Fruit fly (Drosophila melanogaster) whole organism, embryonic: ENCODE data around the gene ATbp.

Source experiments
- Antp ChIP-seq: fragments of 200-800 bp; sonication (Bioruptor generic); optimal IDR thresholded peaks from 3 replicates; lab custom pipeline; 2016; ENCODE audit warnings: missing biosample characterization, missing genetic modification characterization
- Atf3 ChIP-seq: fragments of 200-800 bp; sonication (Bioruptor generic); optimal IDR thresholded peaks from 3 replicates; lab custom pipeline; 2016; ENCODE audit warnings: missing biosample characterization, missing genetic modification characterization
- Bdp1 ChIP-seq: fragments of 200-800 bp; sonication (Bioruptor generic); optimal IDR thresholded peaks from 3 replicates; lab custom pipeline; 2016; ENCODE audit warnings: missing biosample characterization, missing genetic modification characterization
- Bteb2 ChIP-seq: fragments of 200-800 bp; sonication (Bioruptor generic); optimal IDR thresholded peaks from 2 replicates; lab custom pipeline; 2016; ENCODE audit warnings: missing biosample characterization, missing genetic modification characterization
- CG10209 ChIP-seq: fragments of 200-800 bp; sonication (Bioruptor generic); optimal IDR thresholded peaks from 3 replicates; lab custom pipeline; 2017; ENCODE audit warnings: missing biosample characterization, mild to moderate bottlenecking, missing genetic modification characterization, missing genetic modification reagents
- CG10366 ChIP-seq: fragments of 200-800 bp; sonication (Bioruptor generic); IDR thresholded peaks from 2 replicates; pipeline ENCODE4 v1.3.6; 2022; ENCODE audit warnings: missing biosample characterization, missing genetic modification characterization
- CG1233 ChIP-seq: fragments of 200-800 bp; sonication (Bioruptor generic); optimal IDR thresholded peaks from 4 replicates; lab custom pipeline; 2018; ENCODE audit warnings: missing biosample characterization, mild to moderate bottlenecking, missing genetic modification characterization
- CG13123 ChIP-seq: fragments of 200-800 bp; sonication (Bioruptor generic); optimal IDR thresholded peaks from 2 replicates; lab custom pipeline; 2016; ENCODE audit warnings: missing biosample characterization, missing genetic modification characterization
- CG13624 ChIP-seq: fragments of 200-800 bp; sonication (Bioruptor generic); optimal IDR thresholded peaks from 2 replicates; lab custom pipeline; 2016; ENCODE audit warnings: missing biosample characterization, missing genetic modification characterization
- CG14441 ChIP-seq: fragments of 200-800 bp; sonication (Bioruptor generic); IDR thresholded peaks from 2 replicates; pipeline ENCODE4 v1.3.6; 2022; ENCODE audit warnings: missing biosample characterization, missing genetic modification characterization
- CG14860 ChIP-seq: fragments of 200-800 bp; sonication (Bioruptor generic); IDR thresholded peaks from 3 replicates; pipeline ENCODE4 v1.3.6; 2022; ENCODE audit warnings: missing biosample characterization, missing genetic modification characterization; ENCODE audit not compliant: partially characterized antibody
- CG1603 ChIP-seq: fragments of 200-800 bp; sonication (Bioruptor generic); optimal IDR thresholded peaks from 2 replicates; lab custom pipeline; 2019; ENCODE audit warnings: missing biosample characterization, mild to moderate bottlenecking, missing genetic modification characterization, moderate library complexity
- CG2889 ChIP-seq: fragments of 200-800 bp; sonication (Bioruptor generic); IDR thresholded peaks from 3 replicates; pipeline ENCODE4 v1.3.6; 2022; ENCODE audit warnings: missing biosample characterization, missing genetic modification characterization
- CG30020 ChIP-seq: fragments of 200-800 bp; optimal IDR thresholded peaks from 2 replicates; lab custom pipeline; 2019; ENCODE audit warnings: missing biosample characterization, mild to moderate bottlenecking, missing genetic modification characterization, moderate library complexity
- CG4328 ChIP-seq: fragments of 200-800 bp; sonication (Bioruptor generic); optimal IDR thresholded peaks from 3 replicates; lab custom pipeline; 2017; ENCODE audit warnings: missing biosample characterization, missing genetic modification reagents, missing genetic modification characterization
- CG4404 ChIP-seq: fragments of 200-800 bp; sonication (Bioruptor generic); IDR thresholded peaks from 2 replicates; pipeline ENCODE4 v1.3.6; 2022; ENCODE audit warnings: missing biosample characterization, missing genetic modification characterization
- CG5245 ChIP-seq: fragments of 200-800 bp; sonication (Bioruptor generic); optimal IDR thresholded peaks from 3 replicates; lab custom pipeline; 2016; ENCODE audit warnings: missing biosample characterization, missing genetic modification characterization
- CG6765 ChIP-seq: fragments of 200-800 bp; sonication (Bioruptor generic); optimal IDR thresholded peaks from 3 replicates; lab custom pipeline; 2017; ENCODE audit warnings: missing biosample characterization, mild to moderate bottlenecking, missing genetic modification characterization
- CG7928 ChIP-seq: fragments of 200-800 bp; sonication (Bioruptor generic); optimal IDR thresholded peaks from 2 replicates; lab custom pipeline; 2017; ENCODE audit warnings: missing biosample characterization, mild to moderate bottlenecking, missing genetic modification characterization
- CG8290 ChIP-seq, 3 experiments: fragments of 200-800 bp; sonication (Bioruptor generic); optimal IDR thresholded peaks; 2 replicates each; lab custom pipeline; 2016 to 2019; ENCODE audit warnings: missing biosample characterization in 3 of 3, missing genetic modification characterization in 3 of 3, mild to moderate bottlenecking in 2 of 3, moderate library complexity in 1 of 3
- CG8944 ChIP-seq: fragments of 200-800 bp; sonication (Bioruptor generic); optimal IDR thresholded peaks from 3 replicates; lab custom pipeline; 2016; ENCODE audit warnings: missing biosample characterization, missing genetic modification characterization
- Fer3 ChIP-seq: fragments of 200-800 bp; sonication (Bioruptor generic); optimal IDR thresholded peaks from 2 replicates; lab custom pipeline; 2018; ENCODE audit warnings: missing biosample characterization, mild to moderate bottlenecking, missing genetic modification characterization, moderate library complexity
- HHEX ChIP-seq: fragments of 200-800 bp; sonication (Bioruptor generic); optimal IDR thresholded peaks from 3 replicates; lab custom pipeline; 2017; ENCODE audit warnings: missing biosample characterization, mild to moderate bottlenecking, missing genetic modification characterization, missing genetic modification reagents
- Hand ChIP-seq: fragments of 200-800 bp; sonication (Bioruptor generic); optimal IDR thresholded peaks from 2 replicates; lab custom pipeline; 2017; ENCODE audit warnings: mild to moderate bottlenecking, missing biosample characterization, missing genetic modification reagents, missing genetic modification characterization
- HmgD ChIP-seq: fragments of 200-800 bp; sonication (Bioruptor generic); optimal IDR thresholded peaks from 3 replicates; lab custom pipeline; 2016; ENCODE audit warnings: missing biosample characterization, missing genetic modification characterization
- Max ChIP-seq: fragments of 200-800 bp; sonication (Bioruptor generic); optimal IDR thresholded peaks from 2 replicates; lab custom pipeline; 2016; ENCODE audit warnings: missing biosample characterization, mild to moderate bottlenecking, missing genetic modification characterization
- Nf-YC ChIP-seq: fragments of 200-800 bp; optimal IDR thresholded peaks from 3 replicates; lab custom pipeline; 2019; ENCODE audit warnings: missing biosample characterization, mild to moderate bottlenecking, missing genetic modification characterization, moderate library complexity
- Ravus ChIP-seq: fragments of 200-800 bp; sonication (Bioruptor generic); IDR thresholded peaks from 2 replicates; pipeline ENCODE4 v1.3.6; 2022; ENCODE audit warnings: missing biosample characterization, missing genetic modification characterization
- Rfx ChIP-seq: fragments of 200-800 bp; sonication (Bioruptor generic); IDR thresholded peaks from 2 replicates; pipeline ENCODE4 v1.3.6; 2022; ENCODE audit warnings: missing biosample characterization, missing genetic modification characterization
- Sox100B ChIP-seq: fragments of 200-800 bp; sonication (Bioruptor generic); optimal IDR thresholded peaks from 3 replicates; lab custom pipeline; 2018; ENCODE audit warnings: missing biosample characterization, mild to moderate bottlenecking, missing genetic modification characterization
- ab ChIP-seq: fragments of 200-800 bp; sonication (Bioruptor generic); optimal IDR thresholded peaks from 2 replicates; lab custom pipeline; 2016; ENCODE audit warnings: missing biosample characterization, missing genetic modification characterization
- aop ChIP-seq: fragments of 200-800 bp; sonication (Bioruptor generic); IDR thresholded peaks from 2 replicates; pipeline ENCODE4 v1.3.6; 2022; ENCODE audit warnings: missing biosample characterization, missing genetic modification characterization
- bbx ChIP-seq: fragments of 200-800 bp; sonication (Bioruptor generic); IDR thresholded peaks from 2 replicates; pipeline ENCODE4 v1.3.6; 2022; ENCODE audit warnings: missing biosample characterization, missing genetic modification characterization; ENCODE audit not compliant: partially characterized antibody
- caup ChIP-seq: fragments of 200-800 bp; sonication (Bioruptor generic); optimal IDR thresholded peaks from 3 replicates; lab custom pipeline; 2017; ENCODE audit warnings: missing biosample characterization, mild to moderate bottlenecking, missing genetic modification characterization, moderate library complexity; ENCODE audit not compliant: severe bottlenecking
- crc ChIP-seq: fragments of 200-800 bp; sonication (Bioruptor generic); optimal IDR thresholded peaks from 2 replicates; lab custom pipeline; 2016; ENCODE audit warnings: missing biosample characterization, missing genetic modification characterization
- dysf ChIP-seq: fragments of 200-800 bp; sonication (Bioruptor generic); IDR thresholded peaks from 3 replicates; pipeline ENCODE4 v1.3.6; 2022; ENCODE audit warnings: missing biosample characterization, missing genetic modification characterization
- gce ChIP-seq: fragments of 200-800 bp; sonication (Bioruptor generic); IDR thresholded peaks from 3 replicates; pipeline ENCODE4 v1.3.6; 2022; ENCODE audit warnings: missing biosample characterization, missing genetic modification characterization
- gcm ChIP-seq: fragments of 200-800 bp; sonication (Bioruptor generic); optimal IDR thresholded peaks from 2 replicates; lab custom pipeline; 2019; ENCODE audit warnings: missing biosample characterization, mild to moderate bottlenecking, missing genetic modification characterization, moderate library complexity
- grn ChIP-seq: fragments of 200-800 bp; sonication (Bioruptor generic); optimal IDR thresholded peaks from 3 replicates; lab custom pipeline; 2017; ENCODE audit warnings: missing biosample characterization, missing genetic modification characterization
- her ChIP-seq: fragments of 200-800 bp; sonication (Bioruptor generic); optimal IDR thresholded peaks from 2 replicates; lab custom pipeline; 2016; ENCODE audit warnings: missing biosample characterization, missing genetic modification characterization
- insv ChIP-seq, 2 experiments: fragments of 200-800 bp; sonication (Bioruptor generic); optimal IDR thresholded peaks; 3 replicates each; lab custom pipeline; 2016 to 2018; ENCODE audit warnings: missing biosample characterization in 2 of 2, missing genetic modification characterization in 2 of 2
- kah ChIP-seq: fragments of 200-800 bp; sonication (Bioruptor generic); optimal IDR thresholded peaks from 2 replicates; lab custom pipeline; 2018; ENCODE audit warnings: missing biosample characterization, mild to moderate bottlenecking, missing genetic modification characterization
- lab ChIP-seq: fragments of 200-800 bp; sonication (Bioruptor generic); optimal IDR thresholded peaks from 3 replicates; lab custom pipeline; 2017; ENCODE audit warnings: missing biosample characterization, missing genetic modification characterization, mild to moderate bottlenecking, moderate library complexity, missing genetic modification reagents
- mam ChIP-seq: fragments of 200-800 bp; sonication (Bioruptor generic); optimal IDR thresholded peaks from 3 replicates; lab custom pipeline; 2016; ENCODE audit warnings: missing biosample characterization, missing genetic modification characterization
- nmo ChIP-seq: fragments of 200-800 bp; sonication (Bioruptor generic); optimal IDR thresholded peaks from 2 replicates; lab custom pipeline; 2018; ENCODE audit warnings: missing biosample characterization, mild to moderate bottlenecking, missing genetic modification characterization, moderate library complexity
- otp ChIP-seq: fragments of 200-800 bp; sonication (Bioruptor generic); IDR thresholded peaks from 3 replicates; pipeline ENCODE4, ENCODE4 v1.3.6; 2022; ENCODE audit warnings: missing biosample characterization, missing genetic modification characterization
- sob ChIP-seq: fragments of 200-800 bp; sonication (Bioruptor generic); IDR thresholded peaks from 2 replicates; pipeline ENCODE4 v1.3.6; 2022; ENCODE audit warnings: missing biosample characterization, missing genetic modification characterization
- stc ChIP-seq: fragments of 200-800 bp; sonication (Bioruptor generic); IDR thresholded peaks from 2 replicates; pipeline ENCODE4 v1.3.6; 2022; ENCODE audit warnings: missing biosample characterization, missing genetic modification characterization
- tin ChIP-seq: fragments of 200-800 bp; sonication (Bioruptor generic); optimal IDR thresholded peaks from 3 replicates; lab custom pipeline; 2016; ENCODE audit warnings: missing biosample characterization, missing genetic modification characterization
- tx ChIP-seq: fragments of 200-800 bp; sonication (Bioruptor generic); optimal IDR thresholded peaks from 2 replicates; lab custom pipeline; 2016; ENCODE audit warnings: missing biosample characterization, missing genetic modification characterization
- vvl ChIP-seq: fragments of 200-800 bp; sonication (Bioruptor generic); IDR thresholded peaks from 2 replicates; pipeline ENCODE4 v1.3.6; 2022; ENCODE audit warnings: missing biosample characterization, missing genetic modification characterization
- wek ChIP-seq: fragments of 200-800 bp; sonication (Bioruptor generic); optimal IDR thresholded peaks from 3 replicates; lab custom pipeline; 2018; ENCODE audit warnings: missing biosample characterization, mild to moderate bottlenecking, missing genetic modification characterization, moderate library complexity

Gene ATbp

dm6 chrX:23091811-23092210, 14.0 kb upstream of the ATbp start (continued):
- TF ChIP-seq Ravus (GFP tag; lab: Robert Waterston, UW) = no peak
- TF ChIP-seq CG2889 (GFP tag; lab: Robert Waterston, UW) = no peak
- TF ChIP-seq Nf-YC (tag; lab: Kevin White, UChicago) = no peak
- TF ChIP-seq CG4404 = no peak
- TF ChIP-seq stc = no peak
- no peak for TF ChIP-seq vvl (GFP tag; lab: Robert Waterston, UW)
- no peak for TF ChIP-seq gcm
- no peak for TF ChIP-seq ab (GFP tag; lab: Kevin White, UChicago)
- no peak for TF ChIP-seq CG1233 (GFP tag; lab: Kevin White, UChicago)
- no peak for TF ChIP-seq insv (GFP tag; optimal IDR thresholded peaks at IDR 0.05; lab: Kevin White, UChicago)
- TF ChIP-seq tin = no peak
- no peak for TF ChIP-seq nmo (GFP tag; lab: Kevin White, UChicago)
- no peak for TF ChIP-seq aop (GFP tag; lab: Robert Waterston, UW)
- no peak for TF ChIP-seq otp (GFP tag; lab: Robert Waterston, UW)
- TF ChIP-seq Bteb2 = no peak
- TF ChIP-seq CG5245 (GFP tag; lab: Kevin White, UChicago) = no peak
- TF ChIP-seq CG1603 (tag; lab: Kevin White, UChicago) = no peak
- no peak for TF ChIP-seq kah
- TF ChIP-seq CG10366 (GFP tag; lab: Robert Waterston, UW) = no peak
- TF ChIP-seq CG13123 = no peak
- peak; percentile 62 for TF ChIP-seq lab (GFP tag; lab: Kevin White, UChicago)
- peak; percentile 6 for TF ChIP-seq CG10209
- no peak for TF ChIP-seq CG14860 (GFP tag; lab: Robert Waterston, UW)
- TF ChIP-seq CG6765 (GFP tag; lab: Kevin White, UChicago) = peak; percentile 9
- no peak for TF ChIP-seq CG4328 (GFP tag; lab: Kevin White, UChicago)
- TF ChIP-seq mam (GFP tag; lab: Kevin White, UChicago) = no peak
- TF ChIP-seq her (GFP tag; lab: Kevin White, UChicago) = no peak
- TF ChIP-seq tx (GFP tag; lab: Kevin White, UChicago) = no peak
- no peak for TF ChIP-seq CG8944 (GFP tag; lab: Kevin White, UChicago)
- no peak for TF ChIP-seq grn (GFP tag; lab: Kevin White, UChicago)
- no peak for TF ChIP-seq gce
- TF ChIP-seq Bdp1 (GFP tag; lab: Kevin White, UChicago) = no peak
- TF ChIP-seq Antp (GFP tag; lab: Kevin White, UChicago) = no peak
- no peak for TF ChIP-seq CG13624 (GFP tag; lab: Kevin White, UChicago)
- TF ChIP-seq Sox100B = no peak
- no peak for TF ChIP-seq crc (GFP tag; lab: Kevin White, UChicago)
- no peak for TF ChIP-seq CG7928 (GFP tag; lab: Kevin White, UChicago)
- TF ChIP-seq Hand (GFP tag; lab: Kevin White, UChicago) = no peak
- TF ChIP-seq CG8290 (GFP tag; optimal IDR thresholded peaks at IDR 0.05; lab: Kevin White, UChicago) = no peak
- peak in 1 of 2 experiments; percentile 66 for TF ChIP-seq CG8290 (tag; optimal IDR thresholded peaks at IDR 0.05; lab: Kevin White, UChicago)
- TF ChIP-seq wek (GFP tag; lab: Kevin White, UChicago) = no peak
- TF ChIP-seq CG14441 (GFP tag; lab: Robert Waterston, UW) = no peak
- no peak for TF ChIP-seq sob (GFP tag; lab: Robert Waterston, UW)
- peak; percentile 50; the same call in 1 of the 2 replicates for TF ChIP-seq Rfx (GFP tag; lab: Robert Waterston, UW)
- no peak for TF ChIP-seq Atf3 (GFP tag; lab: Kevin White, UChicago)
- peak; percentile 38 for TF ChIP-seq Fer3 (tag; lab: Kevin White, UChicago)
- TF ChIP-seq HmgD = no peak
- TF ChIP-seq bbx (GFP tag; lab: Robert Waterston, UW) = no peak
- no peak for TF ChIP-seq dysf (GFP tag; lab: Robert Waterston, UW)
- peak; percentile 41 for TF ChIP-seq caup
- no peak for TF ChIP-seq Max (GFP tag; lab: Kevin White, UChicago)
- TF ChIP-seq CG30020 (tag; lab: Kevin White, UChicago) = no peak
- peak; percentile 39 for TF ChIP-seq HHEX (GFP tag; lab: Kevin White, UChicago)
